Worm (Caenorhabditis elegans) whole organism, midembryonic: ENCODE data around the gene sra-29.

ENCODE experiments used
- flt-1 ChIP-seq: fragments of 200-800 bp; sonication (Bioruptor generic); IDR thresholded peaks from 2 replicates; pipeline ENCODE4 v1.3.6; 2022; ENCODE audit warnings: missing genetic modification characterization, missing compliant biosample characterization
- tab-1 ChIP-seq: fragments of 200-800 bp; sonication (Bioruptor generic); IDR thresholded peaks from 2 replicates; pipeline ENCODE4 v1.3.6; 2022; ENCODE audit warnings: missing genetic modification characterization, missing compliant biosample characterization
- ztf-29 ChIP-seq: fragments of 200-800 bp; sonication (Bioruptor generic); IDR thresholded peaks from 2 replicates; pipeline ENCODE4 v1.3.6; 2022; ENCODE audit warnings: missing genetic modification reagents, missing genetic modification characterization, missing compliant biosample characterization

DNA sequence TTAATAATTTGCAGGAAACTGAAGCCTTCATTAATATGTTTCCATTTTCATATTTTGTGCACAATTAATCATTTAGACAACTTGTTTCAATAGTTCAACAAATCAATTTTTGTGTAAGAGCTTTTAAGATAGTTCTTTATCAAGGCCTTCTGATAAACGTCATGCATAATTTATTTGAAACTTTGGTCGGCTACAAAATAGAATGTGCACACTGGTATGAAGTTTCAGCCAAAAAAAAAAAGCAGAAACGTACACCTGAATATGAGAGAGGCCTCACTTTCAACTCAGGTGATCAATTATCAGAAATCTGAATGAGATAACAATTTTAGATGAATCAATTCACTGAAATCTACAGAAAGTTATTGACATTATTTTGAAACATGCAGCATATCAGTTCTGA is 39.0 kb upstream of the sra-29 start:
- TF ChIP-seq ztf-29 (GFP tag; lab: Robert Waterston, UW) = no peak
- TF ChIP-seq flt-1 = no peak
- TF ChIP-seq tab-1 (GFP tag; lab: Robert Waterston, UW) = no peak
